Worm (Caenorhabditis elegans) whole organism, midembryonic: Measurements from ENCODE around the gene Y69H2.15.

Experiments used
- T22C8.4 ChIP-seq: fragments of 200-800 bp; sonication (Bioruptor generic); IDR thresholded peaks from 2 replicates; pipeline ENCODE4 v1.3.6; 2022; ENCODE audit warnings: missing genetic modification characterization, missing compliant biosample characterization
- cog-1 ChIP-seq: sonication (generic microtip); optimal IDR thresholded peaks from 2 replicates; lab custom pipeline; 2016; ENCODE audit warnings: missing genetic modification characterization, missing compliant biosample characterization
- flt-1 ChIP-seq: fragments of 200-800 bp; sonication (Bioruptor generic); IDR thresholded peaks from 2 replicates; pipeline ENCODE4 v1.3.6; 2022; ENCODE audit warnings: missing genetic modification characterization, missing compliant biosample characterization
- klf-2 ChIP-seq: fragments of 200-800 bp; sonication (Bioruptor generic); conservative IDR thresholded peaks from 2 replicates; pipeline ENCODE4 v1.3.6; 2022; ENCODE audit warnings: missing genetic modification reagents, missing genetic modification characterization, missing compliant biosample characterization
- med-1 ChIP-seq: sonication (generic microtip); optimal IDR thresholded peaks from 2 replicates; lab custom pipeline; 2017; ENCODE audit warnings: missing genetic modification characterization, mild to moderate bottlenecking, missing compliant biosample characterization, antibody characterized with exemption, missing genetic modification reagents; ENCODE audit not compliant: insufficient read depth
- ref-1 ChIP-seq: fragments of 200-800 bp; sonication (Bioruptor generic); conservative IDR thresholded peaks from 2 replicates; pipeline ENCODE4 v1.3.6; 2022; ENCODE audit warnings: missing genetic modification reagents, missing genetic modification characterization, missing compliant biosample characterization
- tab-1 ChIP-seq: fragments of 200-800 bp; sonication (Bioruptor generic); IDR thresholded peaks from 2 replicates; pipeline ENCODE4 v1.3.6; 2022; ENCODE audit warnings: missing genetic modification characterization, missing compliant biosample characterization
- ztf-23 ChIP-seq: fragments of 200-800 bp; sonication (Bioruptor generic); IDR thresholded peaks from 2 replicates; pipeline ENCODE4 v1.3.6; 2022; ENCODE audit warnings: missing genetic modification reagents, missing genetic modification characterization, missing compliant biosample characterization
- ztf-29 ChIP-seq: fragments of 200-800 bp; sonication (Bioruptor generic); IDR thresholded peaks from 2 replicates; pipeline ENCODE4 v1.3.6; 2022; ENCODE audit warnings: missing genetic modification reagents, missing genetic modification characterization, missing compliant biosample characterization

Y69H2.15 gene

DNA sequence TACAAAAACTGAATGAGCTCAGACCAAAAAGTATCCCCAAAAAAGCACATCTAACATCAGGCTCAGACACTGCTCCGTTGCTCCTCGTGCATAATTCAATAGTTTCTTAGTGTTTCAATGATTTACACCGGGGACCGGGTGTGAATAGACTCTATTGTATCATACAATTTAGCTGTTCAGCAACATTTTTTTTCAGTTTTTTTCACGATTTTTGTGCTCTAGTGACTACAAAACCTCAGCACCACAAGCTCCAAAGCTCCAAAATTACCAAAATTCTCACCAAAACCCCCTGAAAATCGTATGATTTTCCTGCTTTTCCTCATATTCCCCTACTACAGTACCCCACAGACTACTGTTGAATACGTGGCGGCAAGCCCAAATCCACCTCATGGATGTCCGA lies 23.4 kb upstream of the Y69H2.15 start, which contains the start of gene egas-2:
Gene egas-2 (plus strand): TSS at position 301 of the 400 bp plus-strand sequence.
- TF ChIP-seq ztf-29 (GFP tag; lab: Robert Waterston, UW) = no peak
- no peak for TF ChIP-seq flt-1 (GFP tag; lab: Robert Waterston, UW)
- TF ChIP-seq T22C8.4 (GFP tag; lab: Robert Waterston, UW) = no peak
- TF ChIP-seq cog-1 (tag; lab: Kevin White, UChicago) = no peak
- TF ChIP-seq tab-1 (GFP tag; lab: Robert Waterston, UW) = no peak
- TF ChIP-seq ref-1 (GFP tag; lab: Robert Waterston, UW) = no peak
- TF ChIP-seq med-1 (GFP tag; lab: Kevin White, UChicago) = no peak
- TF ChIP-seq klf-2 (GFP tag; lab: Robert Waterston, UW) = no peak
- no peak for TF ChIP-seq ztf-23

DNA sequence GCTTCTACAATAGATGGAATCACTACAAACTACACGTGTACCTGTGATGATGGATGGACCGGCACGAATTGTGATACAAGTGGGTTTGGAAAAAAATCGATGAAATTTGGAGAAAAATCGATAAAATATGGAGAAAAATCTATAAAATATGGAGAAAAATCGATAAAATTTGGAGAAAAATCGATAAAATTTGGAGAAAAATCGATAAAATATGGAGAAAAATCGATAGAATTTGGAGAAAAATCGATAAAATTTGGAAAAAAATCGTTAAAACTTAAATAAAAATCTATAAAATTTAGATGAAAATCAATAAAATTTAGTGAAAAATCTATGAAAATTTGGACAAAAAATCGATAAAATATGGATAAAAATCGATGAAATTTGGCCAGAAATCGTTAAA lies 17.6 kb upstream of the Y69H2.15 start:
- TF ChIP-seq flt-1 (GFP tag; lab: Robert Waterston, UW) (no peak), T22C8.4 (GFP tag; lab: Robert Waterston, UW) (peak; percentile 74), ref-1 (GFP tag; lab: Robert Waterston, UW) (no peak)

DNA sequence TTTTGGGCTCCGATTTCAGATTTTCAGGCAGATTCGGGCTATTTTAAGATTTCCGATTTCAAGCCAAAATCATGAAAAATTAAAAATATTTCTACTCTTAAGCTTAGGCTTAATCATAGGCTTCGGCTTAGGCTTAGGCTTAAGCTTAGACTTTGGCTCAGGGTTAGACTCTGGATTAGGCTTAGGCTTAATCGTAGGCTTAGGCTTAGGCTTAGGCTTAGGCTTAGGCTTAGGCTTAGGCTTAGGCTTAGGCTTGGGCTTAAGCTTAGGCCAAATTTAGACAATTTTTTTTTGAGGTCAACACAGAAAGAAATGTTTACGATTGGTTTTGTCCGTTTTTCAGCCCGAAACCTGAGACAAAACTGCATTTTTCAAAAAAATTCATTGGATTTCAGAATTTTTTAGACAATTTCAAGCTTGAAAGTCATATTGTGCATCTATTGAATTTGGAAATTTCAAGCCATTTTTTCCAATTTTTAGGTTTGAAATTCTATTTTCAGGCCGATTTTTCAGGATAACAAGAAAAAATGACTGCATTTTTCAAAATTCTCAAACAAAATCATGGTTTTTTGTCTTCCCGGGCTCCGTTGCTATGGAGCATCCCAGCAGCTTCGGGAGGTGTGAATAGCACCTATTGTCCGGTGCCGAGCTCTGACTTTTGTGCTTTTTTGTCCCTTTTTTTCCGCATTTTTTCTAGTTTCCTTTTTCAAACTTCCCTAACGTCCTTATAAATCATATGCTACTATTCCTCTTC lies 13.1 kb upstream of the Y69H2.15 start, which contains the start of gene egas-1:
Gene egas-1 (plus strand): TSS at position 704 of the 754 bp plus-strand sequence.
- no peak for TF ChIP-seq ztf-23
- no peak for TF ChIP-seq klf-2 (GFP tag; lab: Robert Waterston, UW)
- TF ChIP-seq med-1 (GFP tag; lab: Kevin White, UChicago) = no peak
- no peak for TF ChIP-seq flt-1 (GFP tag; lab: Robert Waterston, UW)
- no peak for TF ChIP-seq tab-1 (GFP tag; lab: Robert Waterston, UW)
- TF ChIP-seq T22C8.4 (GFP tag; lab: Robert Waterston, UW) = no peak
- peak; percentile 27; the same call in 1 of the 2 replicates for TF ChIP-seq ztf-29 (GFP tag; lab: Robert Waterston, UW)
- no peak for TF ChIP-seq cog-1 (tag; lab: Kevin White, UChicago)

DNA sequence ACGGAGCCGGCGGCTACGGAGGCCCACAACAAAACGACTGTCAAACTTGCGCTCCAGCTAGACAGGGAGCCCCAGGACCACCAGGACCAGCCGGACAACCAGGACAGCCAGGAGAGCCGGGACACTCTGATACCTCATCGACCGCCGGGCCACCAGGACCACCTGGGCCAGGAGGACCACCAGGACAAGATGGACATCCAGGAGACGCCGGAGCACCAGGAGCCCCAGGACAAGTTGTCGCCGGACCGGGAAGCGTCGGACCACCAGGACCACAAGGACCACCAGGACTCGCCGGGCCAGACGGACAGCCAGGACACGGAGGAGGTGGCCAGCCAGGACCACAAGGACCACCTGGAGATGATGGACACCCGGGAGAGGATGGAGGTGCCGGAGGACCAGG lies 12.4 kb upstream of the Y69H2.15 start:
- TF ChIP-seq klf-2 (GFP tag; lab: Robert Waterston, UW) (no peak), T22C8.4 (GFP tag; lab: Robert Waterston, UW) (no peak), ztf-23 (peak; percentile 5; the same call in 1 of the 2 replicates)

DNA sequence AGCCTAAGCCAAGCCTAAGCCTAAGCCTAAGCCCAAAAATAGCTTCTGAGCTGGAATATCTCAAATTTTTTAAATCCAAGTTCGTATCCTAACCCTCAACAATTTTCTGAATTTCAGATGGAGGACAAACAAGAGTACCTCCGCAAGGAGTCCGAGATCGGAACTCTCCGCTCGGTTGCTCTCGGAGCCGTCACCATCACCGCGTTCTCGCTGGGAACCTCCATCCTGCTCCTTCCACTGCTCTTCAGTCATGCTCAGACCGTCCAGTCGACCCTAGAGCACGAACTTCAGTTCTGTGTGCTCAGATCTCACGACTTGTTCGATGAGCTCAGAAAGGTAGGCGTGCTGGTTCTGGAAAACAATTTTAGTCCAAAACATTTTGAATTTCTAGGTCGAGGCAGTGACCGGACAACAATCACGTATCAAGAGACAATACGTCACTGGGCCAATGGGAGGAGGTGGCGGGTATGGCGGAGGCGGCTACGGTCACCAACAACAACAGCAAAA lies 11.8 kb upstream of the Y69H2.15 start, which contains the start of gene col-42:
Gene col-42 (plus strand): TSS at position 118 of the 507 bp plus-strand sequence.
- TF ChIP-seq cog-1 (tag; lab: Kevin White, UChicago) (no peak), klf-2 (GFP tag; lab: Robert Waterston, UW) (no peak), med-1 (GFP tag; lab: Kevin White, UChicago) (no peak), T22C8.4 (GFP tag; lab: Robert Waterston, UW) (no peak), flt-1 (GFP tag; lab: Robert Waterston, UW) (no peak), ztf-29 (GFP tag; lab: Robert Waterston, UW) (no peak), ref-1 (GFP tag; lab: Robert Waterston, UW) (no peak), ztf-23 (no peak), tab-1 (GFP tag; lab: Robert Waterston, UW) (no peak)

DNA sequence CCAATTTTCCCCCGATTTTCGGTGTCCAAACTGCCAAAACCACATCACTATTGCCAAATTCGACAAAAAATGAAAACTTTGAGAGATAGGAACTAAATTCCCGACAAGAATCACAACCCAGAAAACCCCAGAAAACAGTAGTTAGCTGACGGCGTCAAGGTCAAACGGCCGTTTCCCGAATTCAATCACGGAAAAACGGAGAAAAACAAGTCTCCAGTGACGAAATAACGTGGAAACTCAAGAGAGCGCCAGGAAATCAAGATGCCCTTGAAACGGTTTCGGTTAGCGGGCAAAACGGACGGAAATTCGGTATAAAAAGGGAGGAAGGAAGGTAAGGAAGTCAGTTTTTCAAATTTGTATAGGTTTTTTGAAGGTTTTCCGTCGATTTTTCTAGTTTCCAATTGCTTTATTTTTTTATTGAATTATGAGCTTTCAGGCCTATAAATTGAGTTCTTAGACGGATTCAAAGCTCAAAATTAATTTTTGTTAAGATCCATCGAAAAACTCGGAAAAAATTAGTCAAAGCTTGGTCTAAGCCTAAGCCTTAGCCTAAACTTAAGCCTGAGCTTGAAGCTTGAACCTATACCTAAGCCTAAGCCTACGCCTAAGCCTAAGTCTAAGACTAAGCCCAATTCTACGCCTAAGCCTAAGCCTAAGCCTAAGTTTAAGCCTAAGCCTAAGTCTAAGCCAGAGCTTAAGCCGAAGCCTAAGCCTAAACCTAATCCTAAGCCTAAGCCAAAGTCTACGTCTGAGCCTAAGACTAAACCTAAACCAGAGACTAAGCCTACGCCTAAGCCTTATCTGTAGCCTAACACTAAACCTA lies 11.1 kb upstream of the Y69H2.15 start:
- TF ChIP-seq ztf-29 (GFP tag; lab: Robert Waterston, UW) (peak; percentile 51; the same call in 1 of the 2 replicates), ztf-23 (no peak), cog-1 (tag; lab: Kevin White, UChicago) (no peak), ref-1 (GFP tag; lab: Robert Waterston, UW) (no peak), med-1 (GFP tag; lab: Kevin White, UChicago) (no peak)

DNA sequence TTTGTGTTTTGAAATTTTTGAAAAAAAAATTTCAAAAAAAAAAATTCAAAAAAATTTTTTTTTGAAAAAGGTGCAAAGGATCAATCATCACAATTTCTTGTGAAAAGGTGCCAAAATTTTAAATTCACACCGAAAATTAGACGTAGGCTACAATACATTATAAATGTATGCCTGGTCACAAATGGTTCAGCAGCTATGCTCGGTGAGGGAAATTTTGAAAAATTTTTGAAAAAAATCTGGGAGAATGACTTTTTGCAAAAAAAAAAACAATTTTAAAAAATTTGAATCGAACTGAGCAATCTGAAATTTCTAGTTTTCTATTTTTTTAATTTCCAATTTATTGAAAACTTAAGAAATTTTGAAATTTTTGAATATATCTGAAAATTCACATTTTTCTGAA lies 9.6 kb upstream of the Y69H2.15 start, which contains the start of gene egas-3:
Gene egas-3 (minus strand): TSS at position 101 of the 400 bp plus-strand sequence.
- TF ChIP-seq ztf-23 (no peak), flt-1 (GFP tag; lab: Robert Waterston, UW) (no peak), klf-2 (GFP tag; lab: Robert Waterston, UW) (no peak), ztf-29 (GFP tag; lab: Robert Waterston, UW) (no peak), cog-1 (tag; lab: Kevin White, UChicago) (no peak), tab-1 (GFP tag; lab: Robert Waterston, UW) (no peak), T22C8.4 (GFP tag; lab: Robert Waterston, UW) (no peak), med-1 (GFP tag; lab: Kevin White, UChicago) (no peak), ref-1 (GFP tag; lab: Robert Waterston, UW) (no peak)

DNA sequence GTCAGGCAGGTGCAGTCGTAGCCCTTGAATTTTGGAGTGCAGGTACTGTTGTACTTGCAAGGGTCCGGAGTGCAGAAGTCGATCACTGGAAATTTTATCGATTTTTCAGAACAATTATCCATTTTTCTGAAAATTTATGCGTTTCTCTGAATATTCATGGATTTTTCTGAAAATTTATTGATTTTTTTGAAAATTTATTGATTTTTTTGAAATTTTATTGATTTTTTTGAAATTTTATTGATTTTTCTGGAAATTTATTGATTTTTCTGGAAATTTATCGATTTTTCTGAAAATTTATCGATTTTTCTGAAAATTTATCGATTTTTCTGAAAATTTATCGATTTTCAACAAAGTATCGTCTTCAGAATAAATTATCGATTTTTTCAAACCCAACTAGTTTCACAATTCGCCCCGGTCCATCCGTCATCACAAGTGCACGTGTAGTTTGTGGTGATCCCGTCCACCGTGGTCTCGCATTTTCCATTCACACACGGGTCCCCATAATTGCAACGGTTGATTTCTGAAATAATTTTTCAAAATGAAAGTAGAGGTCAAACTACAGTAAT lies 5.4 kb upstream of the Y69H2.15 start:
- TF ChIP-seq med-1 (GFP tag; lab: Kevin White, UChicago) (no peak), T22C8.4 (GFP tag; lab: Robert Waterston, UW) (peak; percentile 90), cog-1 (tag; lab: Kevin White, UChicago) (no peak)

DNA sequence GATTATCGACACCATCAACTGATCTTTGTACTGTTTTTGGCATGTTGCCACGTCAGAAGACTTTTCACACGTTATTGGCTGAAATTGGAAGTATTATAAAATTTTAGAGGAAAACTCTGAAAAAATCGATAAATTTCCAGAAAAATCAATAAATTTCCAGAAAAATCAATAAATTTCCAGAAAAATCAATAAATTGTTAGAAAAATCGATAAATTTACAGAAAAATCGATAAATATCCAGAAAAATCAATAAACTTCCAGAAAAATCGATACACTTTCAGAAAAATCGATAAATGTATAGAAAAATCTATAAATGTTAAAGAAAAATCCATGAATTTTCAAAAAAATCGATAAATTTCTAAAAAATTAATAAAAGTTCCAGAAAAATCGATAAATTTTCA lies 2.2 kb upstream of the Y69H2.15 start:
- TF ChIP-seq ztf-29 (GFP tag; lab: Robert Waterston, UW) = no peak
- no peak for TF ChIP-seq cog-1 (tag; lab: Kevin White, UChicago)
- TF ChIP-seq T22C8.4 (GFP tag; lab: Robert Waterston, UW) = peak; percentile 76
